Worm (Caenorhabditis elegans): Measurements from ENCODE around the gene mam-5.

DNA sequence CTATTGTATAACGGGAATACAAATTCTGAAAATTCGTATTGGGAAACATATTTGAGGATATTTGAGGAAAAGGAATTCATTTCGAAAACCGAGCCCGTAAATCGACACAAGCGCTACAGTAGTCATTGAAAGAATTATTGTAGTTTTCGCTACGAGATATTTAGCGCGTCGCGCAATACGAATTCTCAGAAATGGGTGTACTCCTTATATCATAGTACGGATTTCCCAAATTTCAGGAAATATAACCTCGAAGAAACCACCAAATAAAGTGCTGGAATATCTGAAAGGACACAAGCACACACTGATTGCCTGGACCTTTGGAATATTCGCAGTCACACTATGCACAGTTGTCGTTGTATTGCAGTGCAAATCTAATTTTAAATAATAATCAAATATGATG, 25.1 kb upstream of the mam-5 start:
- TF ChIP-seq lin-26 (GFP tag; IDR thresholded peaks at IDR 0.05) (no peak), dpl-1 (GFP tag; optimal IDR thresholded peaks at IDR 0.05) (no peak), snpc-3.4 (tag; optimal IDR thresholded peaks at IDR 0.05) (no peak)
